Fruit fly (Drosophila melanogaster): ENCODE measurements around the gene mex1.

The mex1 gene

DNA sequence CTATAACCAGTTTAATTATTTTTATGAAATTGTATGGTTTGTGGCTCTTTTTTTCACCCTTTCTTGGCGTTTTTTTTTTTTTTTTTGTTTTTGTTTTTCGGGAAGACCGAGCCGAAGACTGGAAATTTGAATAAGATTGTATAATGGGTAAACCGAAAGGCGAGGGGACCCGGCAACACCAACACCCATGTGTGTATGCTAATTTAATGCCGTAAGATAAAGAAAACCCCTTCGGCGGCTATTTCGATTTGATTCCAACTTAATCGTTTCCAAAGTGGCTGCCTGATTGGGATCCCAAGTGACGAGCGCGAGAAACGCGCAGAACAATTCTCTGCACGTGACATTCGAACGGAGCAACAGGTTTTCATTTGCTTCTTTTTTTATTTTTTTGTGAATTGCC, 24.1 kb upstream of the mex1 start (continued):
- TF ChIP-seq h (optimal IDR thresholded peaks at IDR 0.05) (no peak), salm (tag; optimal IDR thresholded peaks at IDR 0.05) (no peak), CG11696 (GFP tag; IDR thresholded peaks at IDR 0.05) (no peak), cwo (GFP tag; optimal IDR thresholded peaks at IDR 0.05) (peak; percentile 62), Jarid2 (GFP tag; optimal IDR thresholded peaks at IDR 0.05) (no peak), CG10321 (GFP tag; IDR thresholded peaks at IDR 0.05) (no peak)

DNA sequence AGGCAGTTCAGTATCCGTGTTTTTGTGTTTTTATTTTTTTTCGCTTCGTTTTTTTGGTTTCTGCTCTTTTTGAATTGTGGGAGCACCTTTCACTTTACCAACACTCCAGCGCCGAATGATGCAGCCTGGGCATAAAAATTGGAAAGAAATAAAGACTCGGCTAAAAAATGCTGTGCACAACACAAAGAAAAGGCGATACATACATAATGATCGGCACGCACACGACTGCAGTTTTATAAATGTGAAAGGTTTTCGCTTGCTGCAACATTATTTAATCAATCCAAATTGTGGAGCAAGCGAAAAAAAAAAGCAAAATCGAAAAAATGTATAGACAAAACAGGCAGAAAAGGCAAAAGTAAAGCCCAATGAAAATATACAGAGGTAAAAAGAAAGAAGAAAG, 23.7 kb upstream of the mex1 start:
- TF ChIP-seq Spps (tag; optimal IDR thresholded peaks at IDR 0.05) (no peak), CG6765 (GFP tag; optimal IDR thresholded peaks at IDR 0.05) (no peak), HHEX (GFP tag; optimal IDR thresholded peaks at IDR 0.05) (no peak), Sox100B (GFP tag; optimal IDR thresholded peaks at IDR 0.05) (no peak), NC2β (GFP tag; optimal IDR thresholded peaks at IDR 0.05) (no peak), CG10462 (GFP tag; optimal IDR thresholded peaks at IDR 0.05) (no peak)

dm6 chr3L:15541281-15541680, 21.9 kb upstream of the mex1 start:
- TF ChIP-seq Bgb (GFP tag; IDR thresholded peaks at IDR 0.05; ENCODE audit: partially characterized antibody) (no peak), CG12071 (GFP tag; optimal IDR thresholded peaks at IDR 0.05) (no peak), abd-A (tag; optimal IDR thresholded peaks at IDR 0.05) (peak; percentile 40), CG10267 (tag; optimal IDR thresholded peaks at IDR 0.05) (no peak), ara (GFP tag; IDR thresholded peaks at IDR 0.05) (no peak), scrt (GFP tag; optimal IDR thresholded peaks at IDR 0.05) (peak; percentile 94), zen (tag; optimal IDR thresholded peaks at IDR 0.05) (peak; percentile 51)

dm6 chr3L:15540682-15541081, 21.3 kb upstream of the mex1 start:
- TF ChIP-seq ac (GFP tag; optimal IDR thresholded peaks at IDR 0.05): no peak
- TF ChIP-seq Bteb2 (GFP tag; optimal IDR thresholded peaks at IDR 0.05): no peak
- peak; percentile 66 for TF ChIP-seq sqz (GFP tag; optimal IDR thresholded peaks at IDR 0.05)
- no peak for TF ChIP-seq CG2199 (GFP tag; IDR thresholded peaks at IDR 0.05)
- 0 out of 2 replicates have a peak, but pooled peaks have one; percentile 23 for TF ChIP-seq CG32772 (GFP tag; IDR thresholded peaks at IDR 0.05)
- no peak for TF ChIP-seq CG6813 (GFP tag; optimal IDR thresholded peaks at IDR 0.05)
- peak; percentile 38 for TF ChIP-seq ewg (GFP tag; optimal IDR thresholded peaks at IDR 0.05)
- peak; percentile 18 to 50 for TF ChIP-seq Trl (optimal IDR thresholded peaks at IDR 0.05)
- no peak for TF ChIP-seq Trl (GFP tag; optimal IDR thresholded peaks at IDR 0.05)
- no peak for TF ChIP-seq Hr3 (GFP tag; optimal IDR thresholded peaks at IDR 0.05)
- no peak for TF ChIP-seq mirr (GFP tag; optimal IDR thresholded peaks at IDR 0.05)

DNA sequence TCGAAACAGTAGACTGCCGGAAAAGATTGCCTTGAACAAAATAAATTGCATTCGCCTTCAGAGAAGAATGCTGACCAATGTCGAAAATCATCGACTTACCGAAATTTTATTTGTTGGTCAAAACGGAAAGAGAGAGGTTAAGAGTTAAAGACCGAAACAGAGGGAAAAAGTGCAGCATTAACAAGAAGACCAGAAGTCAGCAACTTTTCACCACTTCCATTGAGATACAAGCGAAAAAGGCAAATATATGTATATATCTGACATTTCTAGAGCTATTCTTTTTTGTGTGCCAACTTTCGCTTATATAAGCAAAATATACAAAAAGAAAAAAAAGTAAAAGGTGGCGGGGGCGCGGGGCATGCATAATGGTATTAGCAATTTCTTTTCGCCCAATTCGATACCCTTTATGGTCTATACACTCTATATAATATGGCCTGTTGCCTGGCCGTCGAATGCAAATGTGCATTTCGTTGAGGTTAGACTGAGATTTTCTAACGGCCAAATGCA, 20.6 kb upstream of the mex1 start:
- TF ChIP-seq bsh (GFP tag; optimal IDR thresholded peaks at IDR 0.05) (no peak), CG7987 (GFP tag; optimal IDR thresholded peaks at IDR 0.05) (no peak), lmd (GFP tag; IDR thresholded peaks at IDR 0.05) (no peak), CG2202 (tag; optimal IDR thresholded peaks at IDR 0.05) (no peak), gem (tag; optimal IDR thresholded peaks at IDR 0.05) (no peak), CG30020 (tag; optimal IDR thresholded peaks at IDR 0.05) (no peak), ERR (GFP tag; optimal IDR thresholded peaks at IDR 0.05) (no peak), CG12071 (GFP tag; optimal IDR thresholded peaks at IDR 0.05) (no peak), Hmx (GFP tag; optimal IDR thresholded peaks at IDR 0.05) (no peak), sens (GFP tag) (peak; percentile 53), Med (GFP tag) (peak; percentile 8), kni (GFP tag; optimal IDR thresholded peaks at IDR 0.05) (peak; percentile 12), ssp (GFP tag; IDR thresholded peaks at IDR 0.05) (no peak), Pdp1 (GFP tag; optimal IDR thresholded peaks at IDR 0.05) (peak in 1 of 2 experiments; percentile 53), dimm (GFP tag; IDR thresholded peaks at IDR 0.05) (no peak), pros (GFP tag; optimal IDR thresholded peaks at IDR 0.05) (no peak), CG8281 (tag; optimal IDR thresholded peaks at IDR 0.05) (no peak), CG16779 (GFP tag; IDR thresholded peaks at IDR 0.05) (no peak)

Measured in whole organism, embryonic.